Fruit fly (Drosophila melanogaster) whole organism, embryonic: Measurements from ENCODE around the gene mRpS10.
A peak's percentile ranks its signal among the peaks of the same experiment; 100 is the strongest.

ENCODE experiments used
- Atf-2 ChIP-seq: fragments of 200-800 bp; sonication (Bioruptor generic); optimal IDR thresholded peaks from 2 replicates; lab custom pipeline; 2016; ENCODE audit warnings: missing biosample characterization, missing genetic modification characterization
- Atf6 ChIP-seq: fragments of 200-800 bp; sonication (Bioruptor generic); IDR thresholded peaks from 2 replicates; pipeline ENCODE4 v1.3.6; 2022; ENCODE audit warnings: missing biosample characterization, missing genetic modification characterization
- CG10565 ChIP-seq: fragments of 200-800 bp; sonication (Bioruptor generic); optimal IDR thresholded peaks from 3 replicates; lab custom pipeline; 2016; ENCODE audit warnings: missing biosample characterization, mild to moderate bottlenecking, missing genetic modification characterization
- CG11723 ChIP-seq: fragments of 200-800 bp; sonication (Bioruptor generic); optimal IDR thresholded peaks from 2 replicates; lab custom pipeline; 2017; ENCODE audit warnings: missing biosample characterization, mild to moderate bottlenecking, missing genetic modification characterization
- CG12155 ChIP-seq: fragments of 200-800 bp; sonication (Bioruptor generic); optimal IDR thresholded peaks from 3 replicates; lab custom pipeline; 2016; ENCODE audit warnings: missing biosample characterization, missing genetic modification characterization
- CG13296 ChIP-seq: fragments of 200-800 bp; sonication (Bioruptor generic); optimal IDR thresholded peaks from 3 replicates; lab custom pipeline; 2018; ENCODE audit warnings: missing biosample characterization, mild to moderate bottlenecking, missing genetic modification characterization
- CG13424 ChIP-seq: fragments of 200-800 bp; sonication (Bioruptor generic); optimal IDR thresholded peaks from 2 replicates; lab custom pipeline; 2019; ENCODE audit warnings: missing biosample characterization, mild to moderate bottlenecking, missing genetic modification characterization, moderate library complexity
- CG15269 ChIP-seq: fragments of 200-800 bp; sonication (Bioruptor generic); optimal IDR thresholded peaks from 2 replicates; lab custom pipeline; 2018; ENCODE audit warnings: missing biosample characterization, mild to moderate bottlenecking, missing genetic modification characterization, moderate library complexity
- CG18599 ChIP-seq: fragments of 200-800 bp; sonication (Bioruptor generic); optimal IDR thresholded peaks from 3 replicates; lab custom pipeline; 2017; ENCODE audit warnings: missing biosample characterization, missing genetic modification characterization, mild to moderate bottlenecking, moderate library complexity, missing genetic modification reagents
- CG2129 ChIP-seq: fragments of 200-800 bp; sonication (Bioruptor generic); IDR thresholded peaks from 2 replicates; pipeline ENCODE4 v1.3.6; 2022; ENCODE audit warnings: missing biosample characterization, missing genetic modification characterization; ENCODE audit not compliant: partially characterized antibody
- CG31224 ChIP-seq: fragments of 200-800 bp; sonication (Bioruptor generic); IDR thresholded peaks from 2 replicates; pipeline ENCODE4 v1.3.6; 2022; ENCODE audit warnings: missing biosample characterization, missing genetic modification characterization
- CG31388 ChIP-seq: fragments of 200-800 bp; sonication (Bioruptor generic); optimal IDR thresholded peaks from 2 replicates; lab custom pipeline; 2016; ENCODE audit warnings: missing biosample characterization, missing genetic modification characterization
- CG4328 ChIP-seq: fragments of 200-800 bp; sonication (Bioruptor generic); optimal IDR thresholded peaks from 3 replicates; lab custom pipeline; 2017; ENCODE audit warnings: missing biosample characterization, missing genetic modification reagents, missing genetic modification characterization
- CG4820 ChIP-seq: fragments of 200-800 bp; sonication (Bioruptor generic); optimal IDR thresholded peaks from 3 replicates; lab custom pipeline; 2016; ENCODE audit warnings: missing biosample characterization, missing genetic modification characterization
- CG6654 ChIP-seq: fragments of 200-800 bp; sonication (Bioruptor generic); optimal IDR thresholded peaks from 2 replicates; lab custom pipeline; 2017; ENCODE audit warnings: missing biosample characterization, mild to moderate bottlenecking, missing genetic modification characterization
- CG7963 ChIP-seq: fragments of 200-800 bp; sonication (Bioruptor generic); IDR thresholded peaks from 3 replicates; pipeline ENCODE4 v1.3.6; 2022; ENCODE audit warnings: missing biosample characterization, missing genetic modification characterization; ENCODE audit not compliant: partially characterized antibody
- CG9876 ChIP-seq: fragments of 200-800 bp; sonication (Bioruptor generic); optimal IDR thresholded peaks from 2 replicates; lab custom pipeline; 2016; ENCODE audit warnings: missing biosample characterization, missing genetic modification characterization
- CHES-1-like ChIP-seq: fragments of 200-800 bp; sonication (Bioruptor generic); optimal IDR thresholded peaks from 2 replicates; lab custom pipeline; 2016; ENCODE audit warnings: missing biosample characterization, missing genetic modification characterization
- Chrac-16 ChIP-seq: fragments of 200-800 bp; sonication (Bioruptor generic); optimal IDR thresholded peaks from 3 replicates; lab custom pipeline; 2016; ENCODE audit warnings: missing biosample characterization, missing genetic modification characterization
- CkIIα-i1 ChIP-seq: fragments of 200-800 bp; sonication (Bioruptor generic); IDR thresholded peaks from 2 replicates; pipeline ENCODE4 v1.3.6; 2022; ENCODE audit warnings: missing biosample characterization, missing genetic modification characterization
- Dek ChIP-seq: fragments of 200-800 bp; sonication (Bioruptor generic); optimal IDR thresholded peaks from 3 replicates; lab custom pipeline; 2019; ENCODE audit warnings: missing biosample characterization, mild to moderate bottlenecking, missing genetic modification characterization, moderate library complexity
- Dip3 ChIP-seq: fragments of 200-800 bp; sonication (Bioruptor generic); optimal IDR thresholded peaks from 3 replicates; lab custom pipeline; 2016; ENCODE audit warnings: missing biosample characterization, missing genetic modification characterization
- Elba2 ChIP-seq: fragments of 200-800 bp; sonication (Bioruptor generic); optimal IDR thresholded peaks from 3 replicates; lab custom pipeline; 2016; ENCODE audit warnings: missing biosample characterization, missing genetic modification characterization
- Fer1 ChIP-seq: fragments of 200-800 bp; sonication (Bioruptor generic); optimal IDR thresholded peaks from 2 replicates; lab custom pipeline; 2017; ENCODE audit warnings: missing biosample characterization, mild to moderate bottlenecking, missing genetic modification characterization
- HHEX ChIP-seq: fragments of 200-800 bp; sonication (Bioruptor generic); optimal IDR thresholded peaks from 3 replicates; lab custom pipeline; 2017; ENCODE audit warnings: missing biosample characterization, mild to moderate bottlenecking, missing genetic modification characterization, missing genetic modification reagents
- Sin3A ChIP-seq: fragments of >200 bp; optimal IDR thresholded peaks from 2 replicates; lab custom pipeline; 2018
- Tbp ChIP-seq: fragments of >200 bp; optimal IDR thresholded peaks from 2 replicates; lab custom pipeline; 2018; ENCODE audit warnings: missing biosample characterization, missing genetic modification characterization
- ac ChIP-seq: fragments of 200-800 bp; sonication (Bioruptor generic); optimal IDR thresholded peaks from 3 replicates; lab custom pipeline; 2017; ENCODE audit warnings: missing biosample characterization, mild to moderate bottlenecking, missing genetic modification characterization
- ash1 ChIP-seq: fragments of 200-800 bp; sonication (Bioruptor generic); optimal IDR thresholded peaks from 2 replicates; lab custom pipeline; 2018; ENCODE audit warnings: missing biosample characterization, mild to moderate bottlenecking, missing genetic modification characterization
- az2 ChIP-seq: fragments of 200-800 bp; sonication (Bioruptor generic); optimal IDR thresholded peaks from 3 replicates; lab custom pipeline; 2016; ENCODE audit warnings: missing biosample characterization, missing genetic modification characterization
- br ChIP-seq: fragments of >200 bp; optimal IDR thresholded peaks from 2 replicates; lab custom pipeline; 2017
- chinmo ChIP-seq: fragments of 200-800 bp; sonication (Bioruptor generic); IDR thresholded peaks from 4 replicates; pipeline ENCODE4 v1.3.6; 2022; ENCODE audit warnings: missing biosample characterization, missing genetic modification characterization; ENCODE audit not compliant: partially characterized antibody
- crc ChIP-seq: fragments of 200-800 bp; sonication (Bioruptor generic); optimal IDR thresholded peaks from 2 replicates; lab custom pipeline; 2016; ENCODE audit warnings: missing biosample characterization, missing genetic modification characterization
- disco-r ChIP-seq: fragments of 200-800 bp; sonication (Bioruptor generic); optimal IDR thresholded peaks from 2 replicates; lab custom pipeline; 2016; ENCODE audit warnings: missing biosample characterization, missing genetic modification characterization
- ftz-f1 ChIP-seq: fragments of 200-800 bp; sonication (Bioruptor generic); optimal IDR thresholded peaks from 2 replicates; lab custom pipeline; 2016; ENCODE audit warnings: missing biosample characterization, missing genetic modification characterization
- gce ChIP-seq: fragments of 200-800 bp; sonication (Bioruptor generic); IDR thresholded peaks from 3 replicates; pipeline ENCODE4 v1.3.6; 2022; ENCODE audit warnings: missing biosample characterization, missing genetic modification characterization
- gt ChIP-seq: fragments of 200-800 bp; sonication (Bioruptor generic); IDR thresholded peaks from 2 replicates; pipeline ENCODE4 v1.3.6; 2022; ENCODE audit warnings: missing biosample characterization, missing genetic modification characterization
- hb ChIP-seq: fragments of 200-800 bp; sonication (Bioruptor generic); IDR thresholded peaks from 3 replicates; pipeline ENCODE4 v1.3.6; 2022; ENCODE audit warnings: missing biosample characterization, missing genetic modification characterization; ENCODE audit not compliant: partially characterized antibody
- knrl ChIP-seq: fragments of 200-800 bp; sonication (Bioruptor generic); IDR thresholded peaks from 3 replicates; pipeline ENCODE4 v1.3.6; 2022; ENCODE audit warnings: missing biosample characterization, missing genetic modification characterization; ENCODE audit not compliant: partially characterized antibody
- mam ChIP-seq: fragments of 200-800 bp; sonication (Bioruptor generic); optimal IDR thresholded peaks from 3 replicates; lab custom pipeline; 2016; ENCODE audit warnings: missing biosample characterization, missing genetic modification characterization
- pan ChIP-seq, 4 experiments: fragments of >200 bp in 3 of 4; fragments of 200-800 bp in 1 of 4; sonication (Bioruptor generic) in 1 of 4; optimal IDR thresholded peaks in 3 of 4; IDR thresholded peaks in 1 of 4; 2 replicates each; pipeline versions ENCODE4 v1.3.6 to Lab custom; 2017 to 2022; ENCODE audit warnings: missing biosample characterization in 2 of 4, missing genetic modification characterization in 2 of 4, mixed read lengths in 1 of 4
- pb ChIP-seq: fragments of 200-800 bp; sonication (Bioruptor generic); optimal IDR thresholded peaks from 3 replicates; lab custom pipeline; 2016; ENCODE audit warnings: missing biosample characterization, missing genetic modification characterization
- psq ChIP-seq: fragments of 200-800 bp; sonication (Bioruptor generic); optimal IDR thresholded peaks from 2 replicates; lab custom pipeline; 2017; ENCODE audit warnings: missing biosample characterization, missing genetic modification characterization
- sna ChIP-seq: fragments of 200-800 bp; sonication (Bioruptor generic); IDR thresholded peaks from 2 replicates; pipeline ENCODE4 v1.3.6; 2022; ENCODE audit warnings: missing biosample characterization, missing genetic modification characterization; ENCODE audit not compliant: partially characterized antibody
- sr ChIP-seq: fragments of 200-800 bp; sonication (Bioruptor generic); IDR thresholded peaks from 3 replicates; pipeline ENCODE4 v1.3.6; 2022; ENCODE audit warnings: missing biosample characterization, missing genetic modification characterization
- ttk ChIP-seq: fragments of 200-800 bp; sonication (Bioruptor generic); IDR thresholded peaks from 2 replicates; pipeline ENCODE4 v2.1.2; 2022; ENCODE audit warnings: missing biosample characterization, missing genetic modification characterization
- vfl ChIP-seq: fragments of 200-800 bp; sonication (Bioruptor generic); optimal IDR thresholded peaks from 2 replicates; lab custom pipeline; 2016; ENCODE audit warnings: missing biosample characterization, missing genetic modification characterization
- z ChIP-seq: fragments of 200-800 bp; sonication (Bioruptor generic); IDR thresholded peaks from 3 replicates; pipeline ENCODE4 v1.3.6; 2022; ENCODE audit warnings: missing biosample characterization, missing genetic modification characterization
- zfh1 ChIP-seq: fragments of 200-800 bp; sonication (Bioruptor generic); IDR thresholded peaks from 3 replicates; pipeline ENCODE4 v1.3.6; 2022; ENCODE audit warnings: missing biosample characterization, missing genetic modification characterization

Gene mRpS10

dm6 chr3R:15275158-15275623 lies 45.7 kb downstream of the mRpS10 start, which contains the start of the genes Cp190 and CG4338 (continued):
- TF ChIP-seq CG12155 (GFP tag; lab: Kevin White, UChicago) (peak; percentile 97), gce (GFP tag; lab: Robert Waterston, UW) (peak; percentile 94), CG10565 (GFP tag; lab: Kevin White, UChicago) (peak; percentile 61), CkIIα-i1 (GFP tag; lab: Robert Waterston, UW) (0 out of 2 replicates have a peak, but pooled peaks have one; percentile 13), Atf-2 (GFP tag; lab: Kevin White, UChicago) (peak; percentile 91), CG13296 (peak; percentile 99), ftz-f1 (GFP tag; lab: Kevin White, UChicago) (peak; percentile 63), psq (GFP tag; lab: Kevin White, UChicago) (peak; percentile 91), gt (GFP tag; lab: Robert Waterston, UW) (peak; percentile 91), mam (peak; percentile 93), CG31388 (GFP tag; lab: Kevin White, UChicago) (peak; percentile 95), pb (peak; percentile 72), CG31224 (GFP tag; lab: Robert Waterston, UW) (peak; percentile 94), ash1 (peak; percentile 58), br (no peak), CG6654 (GFP tag; lab: Kevin White, UChicago) (peak; percentile 88), Tbp (GFP tag; lab: Kevin White, UChicago) (no peak), disco-r (GFP tag; lab: Kevin White, UChicago) (peak; percentile 88), CG4328 (peak; percentile 98), CHES-1-like (GFP tag; lab: Kevin White, UChicago) (peak; percentile 89), sr (GFP tag; lab: Robert Waterston, UW) (peak; percentile 51; the same call in 1 of the 3 replicates), knrl (GFP tag; lab: Robert Waterston, UW) (peak; percentile 81), CG13424 (tag; lab: Kevin White, UChicago) (peak; percentile 99), ac (peak; percentile 91), CG2129 (GFP tag; lab: Robert Waterston, UW) (0 out of 2 replicates have a peak, but pooled peaks have one; percentile 29), Atf6 (GFP tag; lab: Robert Waterston, UW) (peak; percentile 97), hb (peak; percentile 72), CG4820 (GFP tag; lab: Kevin White, UChicago) (peak; percentile 96), Dip3 (GFP tag; lab: Kevin White, UChicago) (peak; percentile 90), az2 (GFP tag; lab: Kevin White, UChicago) (peak; percentile 98), Sin3A (lab: Kevin White, UChicago) (peak; percentile 89), CG11723 (GFP tag; lab: Kevin White, UChicago) (peak; percentile 93), ttk (peak; percentile 96), pan (optimal IDR thresholded peaks at IDR 0.05; lab: Kevin White, UChicago) (no peak), pan (GFP tag; optimal IDR thresholded peaks at IDR 0.05 in 1 of 2, IDR thresholded peaks at IDR 0.05 in 1 of 2) (peak in 1 of 2 experiments; percentile 97), CG18599 (GFP tag; lab: Kevin White, UChicago) (peak; percentile 98), Elba2 (GFP tag; lab: Kevin White, UChicago) (peak; percentile 94), Fer1 (GFP tag; lab: Kevin White, UChicago) (peak; percentile 98), chinmo (0 out of 4 replicates have a peak, but pooled peaks have one; percentile 68)

dm6 chr3R:15277926-15278869 lies 48.7 kb downstream of the mRpS10 start, which contains the start of the genes MRG15 and Tm1:
Gene MRG15, minus strand, starts transcription at chr3R:15278109.
Gene Tm1, plus strand, starts transcription at chr3R:15278220.
- TF ChIP-seq ftz-f1 (GFP tag; lab: Kevin White, UChicago) (peak; percentile 14), CG15269 (tag; lab: Kevin White, UChicago) (no peak), zfh1 (GFP tag; lab: Robert Waterston, UW) (no peak), CG7963 (peak; percentile 48; the same call in 2 of the 3 replicates), HHEX (GFP tag; lab: Kevin White, UChicago) (no peak), CG9876 (GFP tag; lab: Kevin White, UChicago) (no peak), crc (GFP tag; lab: Kevin White, UChicago) (no peak), z (GFP tag; lab: Robert Waterston, UW) (no peak), vfl (GFP tag; lab: Kevin White, UChicago) (no peak), Dek (tag; lab: Kevin White, UChicago) (no peak), Fer1 (GFP tag; lab: Kevin White, UChicago) (peak; percentile 2), sna (peak; percentile 37), Chrac-16 (GFP tag; lab: Kevin White, UChicago) (no peak)
